Fruit fly (Drosophila melanogaster) whole organism, embryonic: Measurements from ENCODE around the gene Naxd.
A peak's percentile ranks its signal among the peaks of the same experiment; 100 is the strongest.

ENCODE experiments used
- Adf1 ChIP-seq: fragments of 200-800 bp; sonication (Bioruptor generic); IDR thresholded peaks from 2 replicates; pipeline ENCODE4 v1.3.6; 2022; ENCODE audit warnings: missing biosample characterization, missing genetic modification characterization
- Blimp-1 ChIP-seq: fragments of 200-800 bp; sonication (Bioruptor generic); optimal IDR thresholded peaks from 3 replicates; lab custom pipeline; 2018; ENCODE audit warnings: missing biosample characterization, missing genetic modification characterization, mild to moderate bottlenecking, moderate library complexity, missing genetic modification reagents
- CG10209 ChIP-seq: fragments of 200-800 bp; sonication (Bioruptor generic); optimal IDR thresholded peaks from 3 replicates; lab custom pipeline; 2017; ENCODE audit warnings: missing biosample characterization, mild to moderate bottlenecking, missing genetic modification characterization, missing genetic modification reagents
- CG10654 ChIP-seq: fragments of 200-800 bp; sonication (Bioruptor generic); optimal IDR thresholded peaks from 2 replicates; lab custom pipeline; 2016; ENCODE audit warnings: missing biosample characterization, missing genetic modification characterization
- CG10959 ChIP-seq: fragments of 200-800 bp; sonication (Bioruptor generic); IDR thresholded peaks from 2 replicates; pipeline ENCODE4 v1.3.6; 2022; ENCODE audit warnings: missing biosample characterization, missing genetic modification characterization
- CG11247 ChIP-seq: fragments of 200-800 bp; sonication (Bioruptor generic); IDR thresholded peaks from 2 replicates; pipeline ENCODE4 v1.3.6; 2022; ENCODE audit warnings: missing biosample characterization, missing genetic modification characterization
- CG12299 ChIP-seq: fragments of 200-800 bp; sonication (Bioruptor generic); optimal IDR thresholded peaks from 2 replicates; lab custom pipeline; 2018; ENCODE audit warnings: missing biosample characterization, mild to moderate bottlenecking, missing genetic modification characterization
- CG13287 ChIP-seq: fragments of 200-800 bp; sonication (Bioruptor generic); IDR thresholded peaks from 2 replicates; pipeline ENCODE4 v1.3.6; 2022; ENCODE audit warnings: missing biosample characterization, missing genetic modification characterization; ENCODE audit not compliant: partially characterized antibody
- CG14441 ChIP-seq: fragments of 200-800 bp; sonication (Bioruptor generic); IDR thresholded peaks from 2 replicates; pipeline ENCODE4 v1.3.6; 2022; ENCODE audit warnings: missing biosample characterization, missing genetic modification characterization
- CG16813 ChIP-seq: fragments of 200-800 bp; sonication (Bioruptor generic); IDR thresholded peaks from 3 replicates; pipeline ENCODE4 v1.3.6; 2022; ENCODE audit warnings: missing biosample characterization, missing genetic modification characterization; ENCODE audit not compliant: partially characterized antibody
- CG17385 ChIP-seq: fragments of 200-800 bp; sonication (Bioruptor generic); optimal IDR thresholded peaks from 3 replicates; lab custom pipeline; 2018; ENCODE audit warnings: missing biosample characterization, mild to moderate bottlenecking, missing genetic modification characterization
- CG1792 ChIP-seq: fragments of 200-800 bp; sonication (Bioruptor generic); optimal IDR thresholded peaks from 2 replicates; lab custom pipeline; 2016; ENCODE audit warnings: missing biosample characterization, missing genetic modification characterization
- CG34422 ChIP-seq: fragments of 200-800 bp; sonication (Bioruptor generic); IDR thresholded peaks from 3 replicates; pipeline ENCODE4 v1.3.6; 2022; ENCODE audit warnings: missing biosample characterization, missing genetic modification characterization
- CG42726 ChIP-seq: fragments of 200-800 bp; sonication (Bioruptor generic); IDR thresholded peaks from 2 replicates; pipeline ENCODE4 v1.3.6; 2022; ENCODE audit warnings: missing biosample characterization, missing genetic modification characterization; ENCODE audit not compliant: partially characterized antibody
- CG4617 ChIP-seq: fragments of 200-800 bp; sonication (Bioruptor generic); optimal IDR thresholded peaks from 3 replicates; lab custom pipeline; 2016; ENCODE audit warnings: missing biosample characterization, missing genetic modification characterization, borderline replicate concordance
- CG6272 ChIP-seq: fragments of 200-800 bp; sonication (Bioruptor generic); IDR thresholded peaks from 2 replicates; pipeline ENCODE4 v1.3.6; 2022; ENCODE audit warnings: missing biosample characterization, missing genetic modification characterization
- CG6683 ChIP-seq: fragments of 200-800 bp; sonication (Bioruptor generic); optimal IDR thresholded peaks from 2 replicates; lab custom pipeline; 2017; ENCODE audit warnings: missing biosample characterization, mild to moderate bottlenecking, missing genetic modification characterization, missing genetic modification reagents
- CG6854 ChIP-seq: fragments of 200-800 bp; sonication (Bioruptor generic); optimal IDR thresholded peaks from 3 replicates; lab custom pipeline; 2017; ENCODE audit warnings: missing biosample characterization, mild to moderate bottlenecking, missing genetic modification characterization
- CG7745 ChIP-seq: fragments of 200-800 bp; sonication (Bioruptor generic); optimal IDR thresholded peaks from 2 replicates; lab custom pipeline; 2018; ENCODE audit warnings: missing biosample characterization, mild to moderate bottlenecking, missing genetic modification characterization, moderate library complexity
- CG8478 ChIP-seq: fragments of >200 bp; optimal IDR thresholded peaks from 2 replicates; lab custom pipeline; 2018
- CG9215 ChIP-seq: fragments of 200-800 bp; sonication (Bioruptor generic); IDR thresholded peaks from 2 replicates; pipeline ENCODE4 v1.3.6; 2022; ENCODE audit warnings: missing biosample characterization, missing genetic modification characterization
- D ChIP-seq, 2 experiments: fragments of 200-800 bp in 1 of 2; fragments of >200 bp in 1 of 2; sonication (Bioruptor generic) in 1 of 2; optimal IDR thresholded peaks; 2 replicates in 1 of 2; 3 replicates in 1 of 2; lab custom pipeline; 2017; ENCODE audit warnings: mild to moderate bottlenecking in 1 of 2, missing biosample characterization in 1 of 2, missing genetic modification characterization in 1 of 2, missing genetic modification reagents in 1 of 2
- Doc3 ChIP-seq: fragments of 200-800 bp; sonication (Bioruptor generic); IDR thresholded peaks from 3 replicates; pipeline ENCODE4 v1.3.6; 2022; ENCODE audit warnings: missing biosample characterization, missing genetic modification characterization; ENCODE audit not compliant: partially characterized antibody
- Elba2 ChIP-seq: fragments of 200-800 bp; sonication (Bioruptor generic); optimal IDR thresholded peaks from 3 replicates; lab custom pipeline; 2016; ENCODE audit warnings: missing biosample characterization, missing genetic modification characterization
- H15 ChIP-seq: fragments of 200-800 bp; sonication (Bioruptor generic); IDR thresholded peaks from 3 replicates; pipeline ENCODE4 v1.3.6; 2022; ENCODE audit warnings: missing biosample characterization, missing genetic modification characterization
- Lpt ChIP-seq: fragments of >200 bp; optimal IDR thresholded peaks from 2 replicates; lab custom pipeline; 2018; ENCODE audit warnings: missing biosample characterization, missing genetic modification characterization
- Meics ChIP-seq: fragments of 200-800 bp; sonication (Bioruptor generic); optimal IDR thresholded peaks from 2 replicates; lab custom pipeline; 2017; ENCODE audit warnings: missing biosample characterization, mild to moderate bottlenecking, missing genetic modification characterization
- NK7.1 ChIP-seq: fragments of 200-800 bp; sonication (Bioruptor generic); optimal IDR thresholded peaks from 3 replicates; lab custom pipeline; 2016; ENCODE audit warnings: missing biosample characterization, missing genetic modification characterization
- Taf1 ChIP-seq: fragments of 200-800 bp; sonication (Bioruptor generic); IDR thresholded peaks from 2 replicates; pipeline ENCODE4 v1.3.6; 2022; ENCODE audit warnings: missing biosample characterization, missing genetic modification characterization
- Tbp ChIP-seq: fragments of >200 bp; optimal IDR thresholded peaks from 2 replicates; lab custom pipeline; 2018; ENCODE audit warnings: missing biosample characterization, missing genetic modification characterization
- Xbp1 ChIP-seq: fragments of 200-800 bp; sonication (Bioruptor generic); optimal IDR thresholded peaks from 3 replicates; lab custom pipeline; 2016; ENCODE audit warnings: missing biosample characterization, mild to moderate bottlenecking, missing genetic modification characterization
- bbx ChIP-seq: fragments of 200-800 bp; sonication (Bioruptor generic); IDR thresholded peaks from 2 replicates; pipeline ENCODE4 v1.3.6; 2022; ENCODE audit warnings: missing biosample characterization, missing genetic modification characterization; ENCODE audit not compliant: partially characterized antibody
- bcd ChIP-seq: fragments of 200-800 bp; sonication (Bioruptor generic); optimal IDR thresholded peaks from 2 replicates; lab custom pipeline; 2017; ENCODE audit warnings: missing biosample characterization, mild to moderate bottlenecking, missing genetic modification characterization
- cato ChIP-seq: fragments of 200-800 bp; sonication (Bioruptor generic); optimal IDR thresholded peaks from 2 replicates; lab custom pipeline; 2016; ENCODE audit warnings: missing biosample characterization, missing genetic modification characterization, borderline replicate concordance
- dpn ChIP-seq, 2 experiments: fragments of 200-800 bp; sonication (Bioruptor generic); optimal IDR thresholded peaks; 3 replicates each; lab custom pipeline; 2016; ENCODE audit warnings: missing biosample characterization in 2 of 2, missing genetic modification characterization in 2 of 2
- fd96Cb ChIP-seq: fragments of 200-800 bp; sonication (Bioruptor generic); optimal IDR thresholded peaks from 2 replicates; lab custom pipeline; 2018; ENCODE audit warnings: missing biosample characterization, mild to moderate bottlenecking, missing genetic modification characterization, moderate library complexity
- hkb ChIP-seq, 2 experiments: fragments of 200-800 bp in 1 of 2; fragments of >200 bp in 1 of 2; sonication (Bioruptor generic) in 1 of 2; IDR thresholded peaks in 1 of 2; optimal IDR thresholded peaks in 1 of 2; 2 replicates each; pipeline versions ENCODE4 v1.3.6 to Lab custom; 2017 to 2022; ENCODE audit warnings: missing biosample characterization in 1 of 2, missing genetic modification characterization in 1 of 2
- maf-S ChIP-seq: fragments of 200-800 bp; sonication (Bioruptor generic); optimal IDR thresholded peaks from 2 replicates; lab custom pipeline; 2016; ENCODE audit warnings: missing biosample characterization, missing genetic modification characterization
- nau ChIP-seq: fragments of 200-800 bp; sonication (Bioruptor generic); optimal IDR thresholded peaks from 3 replicates; lab custom pipeline; 2017; ENCODE audit warnings: missing biosample characterization, mild to moderate bottlenecking, missing genetic modification characterization, missing genetic modification reagents
- pan ChIP-seq, 4 experiments: fragments of >200 bp in 3 of 4; fragments of 200-800 bp in 1 of 4; sonication (Bioruptor generic) in 1 of 4; optimal IDR thresholded peaks in 3 of 4; IDR thresholded peaks in 1 of 4; 2 replicates each; pipeline versions ENCODE4 v1.3.6 to Lab custom; 2017 to 2022; ENCODE audit warnings: missing biosample characterization in 2 of 4, missing genetic modification characterization in 2 of 4, mixed read lengths in 1 of 4
- sc ChIP-seq, 3 experiments: fragments of >200 bp in 2 of 3; fragments of 200-800 bp in 1 of 3; sonication (Bioruptor generic) in 1 of 3; optimal IDR thresholded peaks; 2 replicates in 2 of 3; 3 replicates in 1 of 3; lab custom pipeline; 2017; ENCODE audit warnings: mild to moderate bottlenecking in 1 of 3, missing biosample characterization in 1 of 3, missing genetic modification characterization in 1 of 3, missing genetic modification reagents in 1 of 3
- slou ChIP-seq: fragments of 200-800 bp; sonication (Bioruptor generic); optimal IDR thresholded peaks from 3 replicates; lab custom pipeline; 2016; ENCODE audit warnings: missing biosample characterization, missing genetic modification characterization
- slp2 ChIP-seq: fragments of 200-800 bp; sonication (Bioruptor generic); optimal IDR thresholded peaks from 2 replicates; lab custom pipeline; 2016; ENCODE audit warnings: missing biosample characterization, missing genetic modification characterization
- stwl ChIP-seq: fragments of 200-800 bp; sonication (Bioruptor generic); optimal IDR thresholded peaks from 3 replicates; lab custom pipeline; 2018; ENCODE audit warnings: missing biosample characterization, mild to moderate bottlenecking, missing genetic modification characterization, moderate library complexity
- twi ChIP-seq: fragments of 200-800 bp; optimal IDR thresholded peaks from 2 replicates; lab custom pipeline; 2019; ENCODE audit warnings: missing biosample characterization, mild to moderate bottlenecking, missing genetic modification characterization, moderate library complexity
- z ChIP-seq: fragments of 200-800 bp; sonication (Bioruptor generic); IDR thresholded peaks from 3 replicates; pipeline ENCODE4 v1.3.6; 2022; ENCODE audit warnings: missing biosample characterization, missing genetic modification characterization

Naxd gene

dm6 chr3L:19092125-19093058 is 5.1 kb downstream of the Naxd start, which contains the start of gene MESR6 (continued):
- TF ChIP-seq CG11247 (GFP tag; lab: Robert Waterston, UW) (no peak), Blimp-1 (no peak), CG17385 (GFP tag; lab: Kevin White, UChicago) (peak; percentile 33), Xbp1 (GFP tag; lab: Kevin White, UChicago) (peak; percentile 2), slp2 (no peak), CG12299 (tag; lab: Kevin White, UChicago) (no peak), bbx (GFP tag; lab: Robert Waterston, UW) (peak; percentile 84), twi (tag; lab: Kevin White, UChicago) (peak; percentile 12), CG10654 (no peak), CG6854 (GFP tag; lab: Kevin White, UChicago) (no peak), Adf1 (no peak), CG1792 (GFP tag; lab: Kevin White, UChicago) (no peak), Meics (GFP tag; lab: Kevin White, UChicago) (peak; percentile 54), nau (GFP tag; lab: Kevin White, UChicago) (no peak), maf-S (GFP tag; lab: Kevin White, UChicago) (no peak), Elba2 (GFP tag; lab: Kevin White, UChicago) (no peak), CG13287 (GFP tag; lab: Robert Waterston, UW) (peak; percentile 91), CG10209 (peak; percentile 13), NK7.1 (no peak), CG4617 (GFP tag; lab: Kevin White, UChicago) (peak; percentile 42), CG42726 (peak; percentile 43; the same call in 1 of the 2 replicates), D (optimal IDR thresholded peaks at IDR 0.05; lab: Kevin White, UChicago) (peak; percentile 14), D (GFP tag; optimal IDR thresholded peaks at IDR 0.05; lab: Kevin White, UChicago) (no peak), CG6683 (GFP tag; lab: Kevin White, UChicago) (no peak), Lpt (GFP tag; lab: Kevin White, UChicago) (no peak), slou (GFP tag; lab: Kevin White, UChicago) (no peak), CG16813 (GFP tag; lab: Robert Waterston, UW) (peak; percentile 83), stwl (tag; lab: Kevin White, UChicago) (peak; percentile 95), CG6272 (GFP tag; lab: Robert Waterston, UW) (no peak), fd96Cb (tag; lab: Kevin White, UChicago) (no peak), cato (GFP tag; lab: Kevin White, UChicago) (no peak), CG8478 (lab: Kevin White, UChicago) (no peak), CG10959 (GFP tag; lab: Robert Waterston, UW) (no peak), bcd (GFP tag; lab: Kevin White, UChicago) (no peak), z (GFP tag; lab: Robert Waterston, UW) (no peak), pan (optimal IDR thresholded peaks at IDR 0.05; lab: Kevin White, UChicago) (no peak), pan (GFP tag; optimal IDR thresholded peaks at IDR 0.05 in 1 of 2, IDR thresholded peaks at IDR 0.05 in 1 of 2) (no peak), sc (optimal IDR thresholded peaks at IDR 0.05; lab: Kevin White, UChicago) (no peak), sc (GFP tag; optimal IDR thresholded peaks at IDR 0.05; lab: Kevin White, UChicago) (no peak), Doc3 (peak; percentile 78), H15 (GFP tag; lab: Robert Waterston, UW) (no peak), CG7745 (tag; lab: Kevin White, UChicago) (no peak), Tbp (GFP tag; lab: Kevin White, UChicago) (no peak), CG9215 (GFP tag; lab: Robert Waterston, UW) (no peak), CG34422 (0 out of 3 replicates have a peak, but pooled peaks have one; percentile 49), dpn (GFP tag; optimal IDR thresholded peaks at IDR 0.05; lab: Kevin White, UChicago) (peak in 1 of 2 experiments; percentile 19), Taf1 (no peak), CG14441 (GFP tag; lab: Robert Waterston, UW) (no peak), hkb (optimal IDR thresholded peaks at IDR 0.05; lab: Kevin White, UChicago) (no peak), hkb (GFP tag; IDR thresholded peaks at IDR 0.05; lab: Robert Waterston, UW) (peak; percentile 64)
